Fruit fly (Drosophila melanogaster): ENCODE data around the gene CG10226.

Gene CG10226

dm6 chr3L:6220187-6220586 is 19.7 kb downstream of the CG10226 start, which contains the start of gene CG33946:
Gene CG33946 (plus strand): TSS chr3L:6220578.
- TF ChIP-seq h (optimal IDR thresholded peaks at IDR 0.05) (no peak), psq (optimal IDR thresholded peaks at IDR 0.05) (no peak), ttk (optimal IDR thresholded peaks at IDR 0.05) (no peak), Sin3A (optimal IDR thresholded peaks at IDR 0.05) (no peak), insv (optimal IDR thresholded peaks at IDR 0.05) (no peak), Myc (optimal IDR thresholded peaks at IDR 0.05) (no peak)

- no peak for TF ChIP-seq insv (optimal IDR thresholded peaks at IDR 0.05)
- TF ChIP-seq Myc (optimal IDR thresholded peaks at IDR 0.05) = no peak
- TF ChIP-seq psq (optimal IDR thresholded peaks at IDR 0.05) = no peak
- TF ChIP-seq ttk (optimal IDR thresholded peaks at IDR 0.05) = no peak
- TF ChIP-seq h (optimal IDR thresholded peaks at IDR 0.05) = no peak
- no peak for TF ChIP-seq Sin3A (optimal IDR thresholded peaks at IDR 0.05)
Observed at dm6 chr3L:6218517-6219155, 21.2 kb downstream of the CG10226 start.

dm6 chr3L:6217806-6218205 is 22.1 kb downstream of the CG10226 start, which contains the start of gene LanA:
Gene LanA (minus strand): TSS chr3L:6218022.
- TF ChIP-seq Sin3A (optimal IDR thresholded peaks at IDR 0.05) (no peak), insv (optimal IDR thresholded peaks at IDR 0.05) (no peak), h (optimal IDR thresholded peaks at IDR 0.05) (no peak), ttk (optimal IDR thresholded peaks at IDR 0.05) (no peak), Myc (optimal IDR thresholded peaks at IDR 0.05) (no peak), psq (optimal IDR thresholded peaks at IDR 0.05) (no peak)

dm6 chr3L:6217212-6217611 is 22.7 kb downstream of the CG10226 start:
- TF ChIP-seq insv (optimal IDR thresholded peaks at IDR 0.05) (no peak), psq (optimal IDR thresholded peaks at IDR 0.05) (no peak), ttk (optimal IDR thresholded peaks at IDR 0.05) (no peak), Sin3A (optimal IDR thresholded peaks at IDR 0.05) (no peak), Myc (optimal IDR thresholded peaks at IDR 0.05) (no peak), h (optimal IDR thresholded peaks at IDR 0.05) (no peak)

- TF ChIP-seq Sin3A (optimal IDR thresholded peaks at IDR 0.05) = no peak
- TF ChIP-seq ttk (optimal IDR thresholded peaks at IDR 0.05) = no peak
- no peak for TF ChIP-seq h (optimal IDR thresholded peaks at IDR 0.05)
- no peak for TF ChIP-seq Myc (optimal IDR thresholded peaks at IDR 0.05)
- TF ChIP-seq psq (optimal IDR thresholded peaks at IDR 0.05) = no peak
- TF ChIP-seq insv (optimal IDR thresholded peaks at IDR 0.05) = no peak
Observed at dm6 chr3L:6216787-6217078, 23.1 kb downstream of the CG10226 start.

dm6 chr3L:6215976-6216786 is 23.7 kb downstream of the CG10226 start:
- TF ChIP-seq h (optimal IDR thresholded peaks at IDR 0.05) (no peak), psq (optimal IDR thresholded peaks at IDR 0.05) (no peak), Sin3A (optimal IDR thresholded peaks at IDR 0.05) (no peak), Myc (optimal IDR thresholded peaks at IDR 0.05) (no peak), ttk (optimal IDR thresholded peaks at IDR 0.05) (no peak), insv (optimal IDR thresholded peaks at IDR 0.05) (no peak)

- TF ChIP-seq ttk (optimal IDR thresholded peaks at IDR 0.05) (no peak), Myc (optimal IDR thresholded peaks at IDR 0.05) (no peak), Sin3A (optimal IDR thresholded peaks at IDR 0.05) (no peak), insv (optimal IDR thresholded peaks at IDR 0.05) (no peak), h (optimal IDR thresholded peaks at IDR 0.05) (no peak), psq (optimal IDR thresholded peaks at IDR 0.05) (no peak)
Observed at dm6 chr3L:6200173-6200572, 39.7 kb downstream of the CG10226 start, which contains the start of gene CG8219. Gene CG8219 (plus strand): TSS chr3L:6200473.

- TF ChIP-seq insv (optimal IDR thresholded peaks at IDR 0.05) (no peak), h (optimal IDR thresholded peaks at IDR 0.05) (no peak), Myc (optimal IDR thresholded peaks at IDR 0.05) (no peak), Sin3A (optimal IDR thresholded peaks at IDR 0.05) (no peak), ttk (optimal IDR thresholded peaks at IDR 0.05) (no peak), psq (optimal IDR thresholded peaks at IDR 0.05) (no peak)
Observed at dm6 chr3L:6193556-6194114, 46.2 kb downstream of the CG10226 start.

dm6 chr3L:6192822-6193555 is 46.9 kb downstream of the CG10226 start, which contains the start of the genes Sf3b6 and Tnpo:
Gene Sf3b6 (minus strand): TSS chr3L:6193179.
Gene Tnpo (plus strand): TSS chr3L:6193480.
- TF ChIP-seq insv (optimal IDR thresholded peaks at IDR 0.05) = no peak
- TF ChIP-seq Sin3A (optimal IDR thresholded peaks at IDR 0.05) = no peak
- no peak for TF ChIP-seq ttk (optimal IDR thresholded peaks at IDR 0.05)
- TF ChIP-seq psq (optimal IDR thresholded peaks at IDR 0.05) = no peak
- TF ChIP-seq h (optimal IDR thresholded peaks at IDR 0.05) = no peak
- TF ChIP-seq Myc (optimal IDR thresholded peaks at IDR 0.05) = no peak

- TF ChIP-seq Sin3A (optimal IDR thresholded peaks at IDR 0.05) (no peak), psq (optimal IDR thresholded peaks at IDR 0.05) (no peak), h (optimal IDR thresholded peaks at IDR 0.05) (no peak), ttk (optimal IDR thresholded peaks at IDR 0.05) (no peak), Myc (optimal IDR thresholded peaks at IDR 0.05) (no peak), insv (optimal IDR thresholded peaks at IDR 0.05) (no peak)
Observed at dm6 chr3L:6188995-6189927, 50.6 kb downstream of the CG10226 start, which contains the start of the genes D19A and CG7386. Gene D19A (minus strand): TSS chr3L:6189123. Gene CG7386 (plus strand): TSS chr3L:6189745.

Measured in Kc167 (cell line).